Fruit fly (Drosophila melanogaster) whole organism, embryonic: ENCODE measurements around the gene ksr.

Experiments
- CG10543 ChIP-seq: fragments of 200-800 bp; sonication (Bioruptor generic); optimal IDR thresholded peaks from 3 replicates; lab custom pipeline; 2017; ENCODE audit warnings: missing biosample characterization, mild to moderate bottlenecking, missing genetic modification characterization, moderate library complexity
- CG10654 ChIP-seq: fragments of 200-800 bp; sonication (Bioruptor generic); optimal IDR thresholded peaks from 2 replicates; lab custom pipeline; 2016; ENCODE audit warnings: missing biosample characterization, missing genetic modification characterization
- CG11247 ChIP-seq: fragments of 200-800 bp; sonication (Bioruptor generic); IDR thresholded peaks from 2 replicates; pipeline ENCODE4 v1.3.6; 2022; ENCODE audit warnings: missing biosample characterization, missing genetic modification characterization
- CG12769 ChIP-seq: fragments of 200-800 bp; sonication (Bioruptor generic); optimal IDR thresholded peaks from 2 replicates; lab custom pipeline; 2019; ENCODE audit warnings: missing biosample characterization, mild to moderate bottlenecking, missing genetic modification characterization, moderate library complexity
- CG14050 ChIP-seq: fragments of 200-800 bp; sonication (Bioruptor generic); IDR thresholded peaks from 3 replicates; pipeline ENCODE4 v1.3.6; 2022; ENCODE audit warnings: missing biosample characterization, missing genetic modification characterization
- CG14441 ChIP-seq: fragments of 200-800 bp; sonication (Bioruptor generic); IDR thresholded peaks from 2 replicates; pipeline ENCODE4 v1.3.6; 2022; ENCODE audit warnings: missing biosample characterization, missing genetic modification characterization
- CG18599 ChIP-seq: fragments of 200-800 bp; sonication (Bioruptor generic); optimal IDR thresholded peaks from 3 replicates; lab custom pipeline; 2017; ENCODE audit warnings: missing biosample characterization, missing genetic modification characterization, mild to moderate bottlenecking, moderate library complexity, missing genetic modification reagents
- CG33213 ChIP-seq: fragments of 200-800 bp; sonication (Bioruptor generic); optimal IDR thresholded peaks from 3 replicates; lab custom pipeline; 2016; ENCODE audit warnings: missing biosample characterization, missing genetic modification characterization
- CG34376 ChIP-seq: fragments of 200-800 bp; sonication (Bioruptor generic); optimal IDR thresholded peaks from 2 replicates; lab custom pipeline; 2018; ENCODE audit warnings: missing biosample characterization, mild to moderate bottlenecking, missing genetic modification characterization
- CG7271 ChIP-seq: fragments of 200-800 bp; sonication (Bioruptor generic); optimal IDR thresholded peaks from 2 replicates; lab custom pipeline; 2018; ENCODE audit warnings: missing biosample characterization, mild to moderate bottlenecking, missing genetic modification characterization, moderate library complexity
- CG7372 ChIP-seq: fragments of 200-800 bp; sonication (Bioruptor generic); IDR thresholded peaks from 2 replicates; pipeline ENCODE4 v1.3.6; 2022; ENCODE audit warnings: missing biosample characterization, missing genetic modification characterization
- CG8290 ChIP-seq, 3 experiments: fragments of 200-800 bp; sonication (Bioruptor generic); optimal IDR thresholded peaks; 2 replicates each; lab custom pipeline; 2016 to 2019; ENCODE audit warnings: missing biosample characterization in 3 of 3, missing genetic modification characterization in 3 of 3, mild to moderate bottlenecking in 2 of 3, moderate library complexity in 1 of 3
- CG8359 ChIP-seq: fragments of 200-800 bp; sonication (Bioruptor generic); optimal IDR thresholded peaks from 2 replicates; lab custom pipeline; 2017; ENCODE audit warnings: missing biosample characterization, mild to moderate bottlenecking, missing genetic modification characterization, borderline replicate concordance
- CHES-1-like ChIP-seq: fragments of 200-800 bp; sonication (Bioruptor generic); optimal IDR thresholded peaks from 2 replicates; lab custom pipeline; 2016; ENCODE audit warnings: missing biosample characterization, missing genetic modification characterization
- D19B ChIP-seq: fragments of 200-800 bp; sonication (Bioruptor generic); optimal IDR thresholded peaks from 2 replicates; lab custom pipeline; 2017; ENCODE audit warnings: missing biosample characterization, mild to moderate bottlenecking, missing genetic modification characterization
- Dbx ChIP-seq: fragments of 200-800 bp; sonication (Bioruptor generic); IDR thresholded peaks from 3 replicates; pipeline ENCODE4 v1.3.6; 2022; ENCODE audit warnings: missing biosample characterization, missing genetic modification characterization
- Dp ChIP-seq: fragments of 200-800 bp; sonication (Bioruptor generic); optimal IDR thresholded peaks from 2 replicates; lab custom pipeline; 2018; ENCODE audit warnings: missing biosample characterization, mild to moderate bottlenecking, missing genetic modification characterization, moderate library complexity
- Fer1 ChIP-seq: fragments of 200-800 bp; sonication (Bioruptor generic); optimal IDR thresholded peaks from 2 replicates; lab custom pipeline; 2017; ENCODE audit warnings: missing biosample characterization, mild to moderate bottlenecking, missing genetic modification characterization
- GATAe ChIP-seq: fragments of 200-800 bp; sonication (Bioruptor generic); conservative IDR thresholded peaks from 2 replicates; pipeline ENCODE4 v1.3.6; 2022; ENCODE audit warnings: missing biosample characterization, missing genetic modification characterization
- Hey ChIP-seq: fragments of 200-800 bp; sonication (Bioruptor generic); optimal IDR thresholded peaks from 3 replicates; lab custom pipeline; 2018; ENCODE audit warnings: missing biosample characterization, mild to moderate bottlenecking, missing genetic modification characterization
- Hr78 ChIP-seq, 2 experiments: fragments of 200-800 bp in 1 of 2; fragments of >200 bp in 1 of 2; sonication (Bioruptor generic) in 1 of 2; optimal IDR thresholded peaks; 2 replicates each; lab custom pipeline; 2017 to 2019; ENCODE audit warnings: missing biosample characterization in 2 of 2, missing genetic modification characterization in 2 of 2, mild to moderate bottlenecking in 1 of 2, moderate library complexity in 1 of 2
- Med ChIP-seq: fragments of 200-800 bp; sonication (Bioruptor generic); peaks from one replicate; lab custom pipeline; 2016; ENCODE audit warnings: missing biosample characterization, missing genetic modification characterization, mild to moderate bottlenecking, inconsistent platforms, moderate library complexity
- NK7.1 ChIP-seq: fragments of 200-800 bp; sonication (Bioruptor generic); optimal IDR thresholded peaks from 3 replicates; lab custom pipeline; 2016; ENCODE audit warnings: missing biosample characterization, missing genetic modification characterization
- Nf-YA ChIP-seq: fragments of 200-800 bp; sonication (Bioruptor generic); IDR thresholded peaks from 2 replicates; pipeline ENCODE4 v1.3.6; 2022; ENCODE audit warnings: missing biosample characterization, missing genetic modification characterization
- PHDP ChIP-seq: fragments of 200-800 bp; sonication (Bioruptor generic); optimal IDR thresholded peaks from 3 replicates; lab custom pipeline; 2018; ENCODE audit warnings: missing biosample characterization, mild to moderate bottlenecking, missing genetic modification characterization, moderate library complexity
- Pdp1 ChIP-seq, 2 experiments: fragments of 200-800 bp; sonication (Bioruptor generic); optimal IDR thresholded peaks; 3 replicates each; lab custom pipeline; 2016; ENCODE audit warnings: missing biosample characterization in 2 of 2, missing genetic modification characterization in 2 of 2, mild to moderate bottlenecking in 1 of 2, moderate library complexity in 1 of 2
- Trl ChIP-seq, 3 experiments: fragments of >200 bp in 2 of 3; fragments of 200-800 bp in 1 of 3; sonication (Bioruptor generic) in 1 of 3; optimal IDR thresholded peaks; 2 replicates in 1 of 3; 3 replicates in 2 of 3; lab custom pipeline; 2016 to 2017; ENCODE audit warnings: missing biosample characterization in 1 of 3, missing genetic modification characterization in 1 of 3
- bbx ChIP-seq: fragments of 200-800 bp; sonication (Bioruptor generic); IDR thresholded peaks from 2 replicates; pipeline ENCODE4 v1.3.6; 2022; ENCODE audit warnings: missing biosample characterization, missing genetic modification characterization; ENCODE audit not compliant: partially characterized antibody
- cad ChIP-seq: fragments of >200 bp; optimal IDR thresholded peaks from 2 replicates; lab custom pipeline; 2017; ENCODE audit warnings: missing biosample characterization, missing genetic modification characterization
- caup ChIP-seq: fragments of 200-800 bp; sonication (Bioruptor generic); optimal IDR thresholded peaks from 3 replicates; lab custom pipeline; 2017; ENCODE audit warnings: missing biosample characterization, mild to moderate bottlenecking, missing genetic modification characterization, moderate library complexity; ENCODE audit not compliant: severe bottlenecking
- chinmo ChIP-seq: fragments of 200-800 bp; sonication (Bioruptor generic); IDR thresholded peaks from 4 replicates; pipeline ENCODE4 v1.3.6; 2022; ENCODE audit warnings: missing biosample characterization, missing genetic modification characterization; ENCODE audit not compliant: partially characterized antibody
- crc ChIP-seq: fragments of 200-800 bp; sonication (Bioruptor generic); optimal IDR thresholded peaks from 2 replicates; lab custom pipeline; 2016; ENCODE audit warnings: missing biosample characterization, missing genetic modification characterization
- crol ChIP-seq: fragments of 200-800 bp; sonication (Bioruptor generic); IDR thresholded peaks from 2 replicates; pipeline ENCODE4 v1.3.6; 2022; ENCODE audit warnings: missing biosample characterization, missing genetic modification characterization
- cwo ChIP-seq: fragments of 200-800 bp; sonication (Bioruptor generic); optimal IDR thresholded peaks from 3 replicates; lab custom pipeline; 2017; ENCODE audit warnings: missing biosample characterization, missing genetic modification characterization, mild to moderate bottlenecking, moderate library complexity, missing genetic modification reagents
- dpn ChIP-seq, 2 experiments: fragments of 200-800 bp; sonication (Bioruptor generic); optimal IDR thresholded peaks; 3 replicates each; lab custom pipeline; 2016; ENCODE audit warnings: missing biosample characterization in 2 of 2, missing genetic modification characterization in 2 of 2
- exex ChIP-seq: fragments of 200-800 bp; sonication (Bioruptor generic); optimal IDR thresholded peaks from 4 replicates; lab custom pipeline; 2018; ENCODE audit warnings: missing biosample characterization, mild to moderate bottlenecking, missing genetic modification characterization, moderate library complexity
- grn ChIP-seq: fragments of 200-800 bp; sonication (Bioruptor generic); optimal IDR thresholded peaks from 3 replicates; lab custom pipeline; 2017; ENCODE audit warnings: missing biosample characterization, missing genetic modification characterization
- gsb-n ChIP-seq: fragments of 200-800 bp; sonication (Bioruptor generic); optimal IDR thresholded peaks from 3 replicates; lab custom pipeline; 2018; ENCODE audit warnings: missing biosample characterization, mild to moderate bottlenecking, missing genetic modification characterization
- h ChIP-seq: fragments of >200 bp; optimal IDR thresholded peaks from 2 replicates; lab custom pipeline; 2017
- lab ChIP-seq: fragments of 200-800 bp; sonication (Bioruptor generic); optimal IDR thresholded peaks from 3 replicates; lab custom pipeline; 2017; ENCODE audit warnings: missing biosample characterization, missing genetic modification characterization, mild to moderate bottlenecking, moderate library complexity, missing genetic modification reagents
- luna ChIP-seq: fragments of 200-800 bp; sonication (Bioruptor generic); optimal IDR thresholded peaks from 2 replicates; lab custom pipeline; 2016; ENCODE audit warnings: missing biosample characterization, missing genetic modification characterization
- mirr ChIP-seq: fragments of 200-800 bp; sonication (Bioruptor generic); optimal IDR thresholded peaks from 3 replicates; lab custom pipeline; 2018; ENCODE audit warnings: missing biosample characterization, mild to moderate bottlenecking, missing genetic modification characterization
- sc ChIP-seq, 3 experiments: fragments of >200 bp in 2 of 3; fragments of 200-800 bp in 1 of 3; sonication (Bioruptor generic) in 1 of 3; optimal IDR thresholded peaks; 2 replicates in 2 of 3; 3 replicates in 1 of 3; lab custom pipeline; 2017; ENCODE audit warnings: mild to moderate bottlenecking in 1 of 3, missing biosample characterization in 1 of 3, missing genetic modification characterization in 1 of 3, missing genetic modification reagents in 1 of 3
- scrt ChIP-seq: fragments of 200-800 bp; sonication (Bioruptor generic); optimal IDR thresholded peaks from 2 replicates; lab custom pipeline; 2018; ENCODE audit warnings: missing biosample characterization, mild to moderate bottlenecking, missing genetic modification characterization, moderate library complexity
- sd ChIP-seq: fragments of 200-800 bp; sonication (Bioruptor generic); optimal IDR thresholded peaks from 3 replicates; lab custom pipeline; 2018; ENCODE audit warnings: missing biosample characterization, mild to moderate bottlenecking, missing genetic modification characterization, moderate library complexity
- shn ChIP-seq: fragments of 200-800 bp; sonication (Bioruptor generic); optimal IDR thresholded peaks from 3 replicates; lab custom pipeline; 2016; ENCODE audit warnings: missing biosample characterization, missing genetic modification characterization
- so ChIP-seq: fragments of 200-800 bp; sonication (Bioruptor generic); IDR thresholded peaks from 3 replicates; pipeline ENCODE4 v1.3.6; 2022; ENCODE audit warnings: missing biosample characterization, missing genetic modification characterization
- vvl ChIP-seq: fragments of 200-800 bp; sonication (Bioruptor generic); IDR thresholded peaks from 2 replicates; pipeline ENCODE4 v1.3.6; 2022; ENCODE audit warnings: missing biosample characterization, missing genetic modification characterization

The ksr gene

DNA sequence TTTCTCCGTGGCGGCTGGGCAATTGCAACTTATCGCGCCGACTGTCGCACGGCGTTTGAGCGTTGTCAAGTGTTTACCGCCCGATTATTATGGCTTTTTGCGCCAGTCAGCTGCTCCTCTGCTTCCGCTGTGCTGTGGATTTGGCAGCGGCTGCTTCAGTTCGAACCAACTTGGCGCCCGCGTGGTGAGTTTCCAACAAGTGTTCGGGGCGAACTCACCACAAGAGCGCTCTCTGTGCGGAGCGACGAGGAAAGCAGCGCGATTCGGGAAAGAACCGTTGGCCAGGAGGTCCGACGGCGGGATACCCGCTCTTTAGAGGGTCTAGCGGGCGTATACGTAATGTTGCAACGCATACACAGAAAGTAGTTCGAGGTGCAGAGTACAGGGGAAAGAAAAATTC, 18.9 kb upstream of the ksr start, which contains the start of gene NKCC (continued):
- TF ChIP-seq PHDP (tag; lab: Kevin White, UChicago) (no peak), CHES-1-like (no peak), CG8359 (GFP tag; lab: Kevin White, UChicago) (no peak), CG8290 (GFP tag; optimal IDR thresholded peaks at IDR 0.05; lab: Kevin White, UChicago) (no peak), CG8290 (tag; optimal IDR thresholded peaks at IDR 0.05; lab: Kevin White, UChicago) (peak in 1 of 2 experiments; percentile 3), CG33213 (GFP tag; lab: Kevin White, UChicago) (no peak), chinmo (GFP tag; lab: Robert Waterston, UW) (0 out of 4 replicates have a peak, but pooled peaks have one; percentile 34), CG7271 (tag; lab: Kevin White, UChicago) (no peak), dpn (GFP tag; optimal IDR thresholded peaks at IDR 0.05; lab: Kevin White, UChicago) (no peak), D19B (GFP tag; lab: Kevin White, UChicago) (peak; percentile 27), Trl (optimal IDR thresholded peaks at IDR 0.05; lab: Kevin White, UChicago) (no peak), Trl (GFP tag; optimal IDR thresholded peaks at IDR 0.05; lab: Kevin White, UChicago) (no peak), Hr78 (GFP tag; optimal IDR thresholded peaks at IDR 0.05; lab: Kevin White, UChicago) (no peak), h (lab: Kevin White, UChicago) (no peak), scrt (GFP tag; lab: Kevin White, UChicago) (peak; percentile 31), crc (no peak), CG7372 (GFP tag; lab: Robert Waterston, UW) (no peak), NK7.1 (no peak), CG10654 (GFP tag; lab: Kevin White, UChicago) (no peak), Dp (peak; percentile 10), Pdp1 (GFP tag; optimal IDR thresholded peaks at IDR 0.05; lab: Kevin White, UChicago) (peak in 1 of 2 experiments; percentile 3), cad (no peak), Fer1 (peak; percentile 18), Med (peak; percentile 82)

DNA sequence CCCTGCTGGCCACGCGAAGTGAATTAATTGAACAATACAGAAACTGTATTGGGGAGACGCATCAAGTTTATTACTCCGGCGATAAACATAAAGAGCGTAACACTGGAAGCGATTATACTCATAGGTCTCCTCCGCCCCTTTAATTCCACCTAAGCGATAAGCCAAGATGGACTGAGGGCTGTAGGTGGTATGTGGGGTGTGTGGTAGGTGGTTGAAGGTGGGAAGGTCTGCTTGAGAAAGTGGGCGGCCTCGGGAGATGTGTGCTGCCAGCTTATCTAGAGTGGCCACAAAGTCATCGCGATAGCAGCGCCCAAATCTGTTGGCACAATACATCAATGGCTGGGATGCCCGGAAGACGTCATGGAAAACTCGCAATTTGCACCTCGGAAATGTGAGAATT, 13.9 kb upstream of the ksr start:
- TF ChIP-seq exex (tag; lab: Kevin White, UChicago): peak; percentile 83
- TF ChIP-seq bbx (GFP tag; lab: Robert Waterston, UW): 0 out of 2 replicates have a peak, but pooled peaks have one; percentile 16
- TF ChIP-seq gsb-n (tag; lab: Kevin White, UChicago): no peak
- peak; percentile 79 for TF ChIP-seq crol
- TF ChIP-seq CG34376: peak; percentile 36
- TF ChIP-seq CG14050 (GFP tag; lab: Robert Waterston, UW): no peak
- TF ChIP-seq GATAe (GFP tag; lab: Robert Waterston, UW): peak; percentile 41; the same call in 1 of the 2 replicates
- TF ChIP-seq grn (GFP tag; lab: Kevin White, UChicago): peak; percentile 71
- peak; percentile 43 for TF ChIP-seq lab
- TF ChIP-seq vvl (GFP tag; lab: Robert Waterston, UW): no peak
- peak; percentile 31 for TF ChIP-seq cwo (GFP tag; lab: Kevin White, UChicago)
- TF ChIP-seq chinmo (GFP tag; lab: Robert Waterston, UW): 0 out of 4 replicates have a peak, but pooled peaks have one; percentile 11
- TF ChIP-seq Nf-YA (GFP tag; lab: Robert Waterston, UW): no peak
- TF ChIP-seq sd (tag; lab: Kevin White, UChicago): peak; percentile 34
- TF ChIP-seq CG18599 (GFP tag; lab: Kevin White, UChicago): peak; percentile 12
- peak; percentile 47 for TF ChIP-seq CG12769
- no peak for TF ChIP-seq sc (optimal IDR thresholded peaks at IDR 0.05; lab: Kevin White, UChicago)
- TF ChIP-seq sc (GFP tag; optimal IDR thresholded peaks at IDR 0.05; lab: Kevin White, UChicago): no peak
- TF ChIP-seq caup: no peak
- peak; percentile 64 for TF ChIP-seq Hey
- peak; percentile 52 for TF ChIP-seq mirr
- no peak for TF ChIP-seq shn (GFP tag; lab: Kevin White, UChicago)
- 0 out of 3 replicates have a peak, but pooled peaks have one; percentile 43 for TF ChIP-seq so (GFP tag; lab: Robert Waterston, UW)
- peak in 1 of 2 experiments; percentile 8 for TF ChIP-seq Hr78 (GFP tag; optimal IDR thresholded peaks at IDR 0.05; lab: Kevin White, UChicago)
- TF ChIP-seq CG14441: no peak
- peak; percentile 5 for TF ChIP-seq CG10543 (GFP tag; lab: Kevin White, UChicago)
- TF ChIP-seq luna (GFP tag; lab: Kevin White, UChicago): no peak
- 0 out of 3 replicates have a peak, but pooled peaks have one; percentile 5 for TF ChIP-seq Dbx (GFP tag; lab: Robert Waterston, UW)
- TF ChIP-seq CG11247: peak; percentile 13; the same call in 1 of the 2 replicates
